Worm (Caenorhabditis elegans): ENCODE data around the gene prx-13.
A peak's percentile ranks its signal among the peaks of the same experiment; 100 is the strongest.

prx-13 gene

ce11 chrII:7238248-7238647 is 13.6 kb downstream of the prx-13 start, which contains the start of gene aqp-1:
Gene aqp-1 (minus strand): TSS chrII:7238349.
- TF ChIP-seq nhr-76 (tag; optimal IDR thresholded peaks at IDR 0.05) (no peak), elt-2 (tag; optimal IDR thresholded peaks at IDR 0.05) (peak; percentile 92), ceh-16 (tag; optimal IDR thresholded peaks at IDR 0.05) (no peak), egl-5 (tag; optimal IDR thresholded peaks at IDR 0.05) (no peak), nhr-12 (tag; optimal IDR thresholded peaks at IDR 0.05) (no peak), nhr-43 (tag; optimal IDR thresholded peaks at IDR 0.05; ENCODE audit: poor library complexity, severe bottlenecking) (no peak), ama-1 (optimal IDR thresholded peaks at IDR 0.05) (peak; percentile 33), jun-1 (tag; optimal IDR thresholded peaks at IDR 0.05) (peak; percentile 49), skn-1 (tag; optimal IDR thresholded peaks at IDR 0.05) (no peak), pha-4 (tag; optimal IDR thresholded peaks at IDR 0.05) (peak; percentile 83), eor-1 (tag; optimal IDR thresholded peaks at IDR 0.05) (no peak), nfya-1 (tag; optimal IDR thresholded peaks at IDR 0.05; ENCODE audit: insufficient read depth) (no peak), ceh-28 (tag; optimal IDR thresholded peaks at IDR 0.05) (no peak), tbx-2 (tag; optimal IDR thresholded peaks at IDR 0.05) (no peak), nhr-67 (tag; optimal IDR thresholded peaks at IDR 0.05) (no peak), pqm-1 (tag; optimal IDR thresholded peaks at IDR 0.05) (peak; percentile 93), egl-27 (tag; optimal IDR thresholded peaks at IDR 0.05) (no peak)

ce11 chrII:7236937-7237336 is 14.9 kb downstream of the prx-13 start:
- TF ChIP-seq ama-1 (optimal IDR thresholded peaks at IDR 0.05) (no peak), nhr-11 (tag; optimal IDR thresholded peaks at IDR 0.05) (no peak), aly-2 (tag; optimal IDR thresholded peaks at IDR 0.05) (no peak), ceh-82 (tag; optimal IDR thresholded peaks at IDR 0.05) (no peak), R02D3.7 (tag; optimal IDR thresholded peaks at IDR 0.05) (no peak), sea-2 (GFP tag; optimal IDR thresholded peaks at IDR 0.05) (no peak), elt-2 (tag; optimal IDR thresholded peaks at IDR 0.05) (peak; percentile 58), ZK546.5 (tag; optimal IDR thresholded peaks at IDR 0.05) (no peak), eor-1 (tag; optimal IDR thresholded peaks at IDR 0.05) (no peak), nhr-28 (tag; optimal IDR thresholded peaks at IDR 0.05) (no peak), nfya-1 (tag; optimal IDR thresholded peaks at IDR 0.05; ENCODE audit: insufficient read depth) (no peak), nhr-12 (tag; optimal IDR thresholded peaks at IDR 0.05) (no peak), mdl-1 (tag; optimal IDR thresholded peaks at IDR 0.05) (no peak), lsy-12 (tag; optimal IDR thresholded peaks at IDR 0.05) (no peak), pqm-1 (tag; optimal IDR thresholded peaks at IDR 0.05) (peak; percentile 21), ztf-4 (tag; optimal IDR thresholded peaks at IDR 0.05) (no peak), nhr-43 (tag; optimal IDR thresholded peaks at IDR 0.05; ENCODE audit: poor library complexity, severe bottlenecking) (no peak), nhr-76 (tag; optimal IDR thresholded peaks at IDR 0.05) (no peak)

DNA sequence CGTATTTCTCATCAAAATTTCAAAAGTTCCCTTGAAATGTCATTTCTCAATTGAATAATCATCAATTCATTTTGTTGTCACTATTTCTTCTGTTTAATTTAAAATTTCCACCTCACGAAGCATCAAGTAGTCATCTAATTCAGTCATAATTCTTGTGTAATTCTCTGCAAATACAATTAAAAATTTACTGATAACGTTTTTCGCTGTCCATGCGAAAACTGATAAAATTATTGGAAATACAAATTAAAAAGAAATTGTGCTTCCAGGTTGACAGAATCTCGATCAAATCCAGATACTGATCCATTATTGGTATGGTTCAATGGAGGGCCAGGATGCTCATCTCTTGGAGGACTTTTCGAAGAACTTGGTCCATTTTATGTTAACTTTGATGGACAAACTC is 18.5 kb downstream of the prx-13 start:
- peak; percentile 26 for TF ChIP-seq pqm-1 (tag; optimal IDR thresholded peaks at IDR 0.05)
- TF ChIP-seq elt-3 (tag; optimal IDR thresholded peaks at IDR 0.05), result no peak
- no peak for TF ChIP-seq lsy-12 (tag; optimal IDR thresholded peaks at IDR 0.05)
- no peak for TF ChIP-seq nhr-28 (tag; optimal IDR thresholded peaks at IDR 0.05)
- no peak for TF ChIP-seq hmg-11 (tag; optimal IDR thresholded peaks at IDR 0.05)
- no peak for TF ChIP-seq lin-39 (tag; optimal IDR thresholded peaks at IDR 0.05)
- peak; percentile 62 for TF ChIP-seq elt-2 (tag; optimal IDR thresholded peaks at IDR 0.05)
- peak; percentile 11 for TF ChIP-seq pha-4 (tag; optimal IDR thresholded peaks at IDR 0.05)

DNA sequence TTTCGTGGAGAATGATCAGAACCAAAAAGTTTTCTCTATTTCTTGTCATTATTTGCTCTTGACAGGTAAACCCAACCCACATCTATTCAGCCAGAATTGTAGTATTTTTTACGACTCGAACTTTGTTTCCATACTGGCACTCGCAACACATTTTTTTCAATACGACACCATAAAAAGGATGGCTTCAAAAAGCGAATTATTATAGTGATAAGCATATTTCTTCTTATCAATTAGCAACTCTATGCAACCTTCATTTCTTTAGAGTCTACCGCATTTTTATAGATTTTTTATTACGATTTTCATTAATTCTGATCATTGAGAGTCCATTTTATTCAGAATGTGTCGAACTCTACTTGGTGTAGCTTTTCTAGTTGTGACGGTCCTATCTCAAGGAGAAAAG is 19.3 kb downstream of the prx-13 start, which contains the start of gene ctsa-3.1:
ctsa-3.1 (plus strand) TSS at position 337 of the 400 bp plus-strand sequence.
- TF ChIP-seq mml-1 (tag; optimal IDR thresholded peaks at IDR 0.05) (no peak), elt-2 (tag; optimal IDR thresholded peaks at IDR 0.05) (peak; percentile 79), daf-12 (tag; optimal IDR thresholded peaks at IDR 0.05) (no peak), unc-39 (tag; optimal IDR thresholded peaks at IDR 0.05) (no peak), pha-4 (tag; optimal IDR thresholded peaks at IDR 0.05) (peak; percentile 6), nfya-1 (tag; optimal IDR thresholded peaks at IDR 0.05; ENCODE audit: insufficient read depth) (no peak), nhr-12 (tag; optimal IDR thresholded peaks at IDR 0.05) (no peak), ceh-82 (tag; optimal IDR thresholded peaks at IDR 0.05) (no peak), pqm-1 (tag; optimal IDR thresholded peaks at IDR 0.05) (peak; percentile 75), skn-1 (tag; optimal IDR thresholded peaks at IDR 0.05) (no peak), hmg-11 (tag; optimal IDR thresholded peaks at IDR 0.05) (no peak)

- TF ChIP-seq elt-3 (tag; optimal IDR thresholded peaks at IDR 0.05), result no peak
- TF ChIP-seq snpc-4 (tag; optimal IDR thresholded peaks at IDR 0.05), result peak; percentile 67
Observed at ce11 chrII:7231951-7232350, 19.9 kb downstream of the prx-13 start.

Data from whole organism, L3 larva.